Fruit fly (Drosophila melanogaster): Measurements from ENCODE around the gene Pfdn5.

The Pfdn5 gene

DNA sequence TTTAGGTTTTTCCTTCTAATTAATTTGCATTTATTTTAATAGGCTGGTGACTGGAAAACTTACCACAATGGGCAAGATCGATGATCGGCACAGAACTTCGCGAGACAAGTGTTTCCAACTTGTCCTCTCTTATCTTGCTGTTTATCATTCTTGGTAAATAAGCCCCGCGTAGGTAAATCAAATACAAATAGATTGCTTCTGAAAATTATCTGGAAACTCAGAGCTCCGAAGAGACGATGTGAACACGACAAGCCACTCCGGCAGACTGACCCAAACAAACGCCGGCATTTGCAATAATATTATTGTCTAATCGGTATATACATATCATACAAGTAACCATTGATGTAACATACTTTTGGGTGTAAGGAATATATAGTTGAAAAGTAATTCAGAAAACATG lies 43.5 kb downstream of the Pfdn5 start, which contains the start of gene CG33099 (continued):
- TF ChIP-seq ato (GFP tag; IDR thresholded peaks at IDR 0.05; ENCODE audit: partially characterized antibody) (no peak), CG2678 (tag; optimal IDR thresholded peaks at IDR 0.05) (peak; percentile 55), CG9609 (GFP tag; optimal IDR thresholded peaks at IDR 0.05) (no peak), CG17802 (tag; optimal IDR thresholded peaks at IDR 0.05) (no peak), ci (GFP tag; IDR thresholded peaks at IDR 0.05) (peak; percentile 78), Hr3 (GFP tag; optimal IDR thresholded peaks at IDR 0.05) (no peak), YL-1 (GFP tag; optimal IDR thresholded peaks at IDR 0.05) (no peak), CG31388 (GFP tag; optimal IDR thresholded peaks at IDR 0.05) (no peak), CHES-1-like (GFP tag; optimal IDR thresholded peaks at IDR 0.05) (peak; percentile 40), Fer2 (tag; optimal IDR thresholded peaks at IDR 0.05) (no peak), cad (GFP tag; optimal IDR thresholded peaks at IDR 0.05) (no peak), wek (GFP tag; optimal IDR thresholded peaks at IDR 0.05) (peak; percentile 65), vvl (GFP tag; IDR thresholded peaks at IDR 0.05) (peak; percentile 47; the same call in 1 of the 2 replicates), sens-2 (GFP tag; IDR thresholded peaks at IDR 0.05) (peak; percentile 7; the same call in 1 of the 2 replicates), CG1024 (GFP tag; IDR thresholded peaks at IDR 0.05) (peak; percentile 27; the same call in 1 of the 2 replicates), Antp (GFP tag; optimal IDR thresholded peaks at IDR 0.05) (peak; percentile 6), inv (GFP tag; IDR thresholded peaks at IDR 0.05; ENCODE audit: partially characterized antibody) (no peak), luna (GFP tag; optimal IDR thresholded peaks at IDR 0.05) (no peak), CG8281 (tag; optimal IDR thresholded peaks at IDR 0.05) (no peak), insv (GFP tag; optimal IDR thresholded peaks at IDR 0.05) (peak in 1 of 2 experiments; percentile 45), ssp (GFP tag; IDR thresholded peaks at IDR 0.05) (no peak), Gug (GFP tag; IDR thresholded peaks at IDR 0.05) (no peak), D19A (tag; optimal IDR thresholded peaks at IDR 0.05) (no peak), knrl (GFP tag; IDR thresholded peaks at IDR 0.05; ENCODE audit: partially characterized antibody) (no peak), pb (GFP tag; optimal IDR thresholded peaks at IDR 0.05) (no peak), CG4328 (GFP tag; optimal IDR thresholded peaks at IDR 0.05) (peak; percentile 58), CG6791 (GFP tag; IDR thresholded peaks at IDR 0.05; ENCODE audit: partially characterized antibody) (no peak), CG8478 (optimal IDR thresholded peaks at IDR 0.05) (no peak), gcm2 (GFP tag; optimal IDR thresholded peaks at IDR 0.05) (no peak), Elba2 (GFP tag; optimal IDR thresholded peaks at IDR 0.05) (no peak), CG10147 (GFP tag; optimal IDR thresholded peaks at IDR 0.05) (no peak), CG6683 (GFP tag; optimal IDR thresholded peaks at IDR 0.05) (peak; percentile 2), Neu2 (GFP tag; optimal IDR thresholded peaks at IDR 0.05; ENCODE audit: borderline replicate concordance) (no peak), ttk (GFP tag; IDR thresholded peaks at IDR 0.05) (no peak), psq (GFP tag; optimal IDR thresholded peaks at IDR 0.05) (peak; percentile 7), bigmax (GFP tag; optimal IDR thresholded peaks at IDR 0.05) (no peak), tna (GFP tag; IDR thresholded peaks at IDR 0.05; ENCODE audit: partially characterized antibody) (no peak), grn (GFP tag; optimal IDR thresholded peaks at IDR 0.05) (peak; percentile 72), CG17912 (GFP tag; optimal IDR thresholded peaks at IDR 0.05) (no peak), schlank (tag; optimal IDR thresholded peaks at IDR 0.05) (peak; percentile 49), CG6272 (GFP tag; IDR thresholded peaks at IDR 0.05) (no peak), Fer3 (tag; optimal IDR thresholded peaks at IDR 0.05) (peak; percentile 49), Spps (tag; optimal IDR thresholded peaks at IDR 0.05) (no peak), CG17612 (GFP tag; IDR thresholded peaks at IDR 0.05) (no peak), CG13296 (GFP tag; optimal IDR thresholded peaks at IDR 0.05) (peak; percentile 72), CoRest (tag; optimal IDR thresholded peaks at IDR 0.05) (no peak), CG10959 (GFP tag; IDR thresholded peaks at IDR 0.05) (no peak), CG14965 (GFP tag; optimal IDR thresholded peaks at IDR 0.05; ENCODE audit: borderline replicate concordance) (no peak), CG2199 (GFP tag; IDR thresholded peaks at IDR 0.05) (no peak), scrt (GFP tag; optimal IDR thresholded peaks at IDR 0.05) (peak; percentile 32), NFAT (GFP tag; IDR thresholded peaks at IDR 0.05) (peak; percentile 45; the same call in 1 of the 2 replicates), Optix (GFP tag; IDR thresholded peaks at IDR 0.05) (no peak)

All from whole organism, embryonic.